Worm (Caenorhabditis elegans) whole organism, L1 larva: ENCODE data around the gene grl-3.

Source experiments
- C04F5.9 ChIP-seq: sonication (generic microtip); optimal IDR thresholded peaks from 2 replicates; lab custom pipeline; 2016; ENCODE audit warnings: missing genetic modification characterization, missing compliant biosample characterization
- C34B4.2 ChIP-seq: sonication (generic microtip); optimal IDR thresholded peaks from 2 replicates; lab custom pipeline; 2017; ENCODE audit warnings: mild to moderate bottlenecking, missing genetic modification characterization, missing compliant biosample characterization
- Y116A8C.19 ChIP-seq: sonication (generic microtip); optimal IDR thresholded peaks from 2 replicates; lab custom pipeline; 2016; ENCODE audit warnings: missing compliant biosample characterization, missing genetic modification characterization, borderline replicate concordance
- aha-1 ChIP-seq: fragments of 150-350 bp; optimal IDR thresholded peaks from 2 replicates; lab custom pipeline; 2014; ENCODE audit warnings: missing biosample characterization, missing genetic modification characterization
- ama-1 ChIP-seq: fragments of 150-350 bp; optimal IDR thresholded peaks from 2 replicates; lab custom pipeline; 2014
- blmp-1 ChIP-seq: fragments of 150-350 bp; optimal IDR thresholded peaks from 2 replicates; lab custom pipeline; 2014; ENCODE audit warnings: missing biosample characterization, missing genetic modification characterization
- ceh-8 ChIP-seq: fragments of 200-800 bp; sonication (Bioruptor generic); optimal IDR thresholded peaks from 2 replicates; lab custom pipeline; 2018; ENCODE audit warnings: mild to moderate bottlenecking, missing genetic modification characterization, moderate library complexity, missing compliant biosample characterization
- ceh-82 ChIP-seq, 3 experiments: fragments of 150-350 bp in 1 of 3; sonication (generic microtip) in 2 of 3; optimal IDR thresholded peaks; 2 replicates each; lab custom pipeline; 2014 to 2017; ENCODE audit warnings: missing biosample characterization in 3 of 3, missing genetic modification characterization in 3 of 3
- ceh-88 ChIP-seq: fragments of 200-800 bp; sonication (Bioruptor generic); IDR thresholded peaks from 2 replicates; pipeline ENCODE4 v1.3.6; 2022; ENCODE audit warnings: missing genetic modification characterization, missing compliant biosample characterization
- ceh-90 ChIP-seq: sonication (generic microtip); optimal IDR thresholded peaks from 2 replicates; lab custom pipeline; 2016; ENCODE audit warnings: missing genetic modification characterization, missing compliant biosample characterization
- ces-1 ChIP-seq: fragments of 150-350 bp; optimal IDR thresholded peaks from 2 replicates; lab custom pipeline; 2014; ENCODE audit warnings: missing biosample characterization, missing genetic modification reagents, missing genetic modification characterization
- dpl-1 ChIP-seq, 3 experiments: fragments of 150-350 bp in 2 of 3; sonication (generic microtip) in 1 of 3; optimal IDR thresholded peaks; 2 replicates each; lab custom pipeline; 2014 to 2017; ENCODE audit warnings: missing biosample characterization in 3 of 3, missing genetic modification characterization in 3 of 3, missing genetic modification reagents in 3 of 3
- efl-1 ChIP-seq, 4 experiments: fragments of 150-350 bp; optimal IDR thresholded peaks in 3 of 4; peaks in 1 of 4; 1 replicate in 1 of 4; 2 replicates in 3 of 4; lab custom pipeline; 2014; ENCODE audit warnings: missing biosample characterization in 2 of 4, missing genetic modification characterization in 2 of 4, missing genetic modification reagents in 2 of 4
- fkh-10 ChIP-seq: sonication (generic microtip); optimal IDR thresholded peaks from 2 replicates; lab custom pipeline; 2017; ENCODE audit warnings: missing biosample characterization, missing genetic modification reagents, missing genetic modification characterization
- fkh-8 ChIP-seq: sonication (generic microtip); optimal IDR thresholded peaks from 2 replicates; lab custom pipeline; 2016; ENCODE audit warnings: mild to moderate bottlenecking, missing genetic modification characterization, missing compliant biosample characterization
- hpl-2 ChIP-seq: fragments of 150-350 bp; optimal IDR thresholded peaks from 2 replicates; lab custom pipeline; 2014; ENCODE audit warnings: missing biosample characterization, missing genetic modification reagents, missing genetic modification characterization
- irx-1 ChIP-seq: sonication (generic microtip); optimal IDR thresholded peaks from 2 replicates; lab custom pipeline; 2016; ENCODE audit warnings: missing genetic modification characterization, missing compliant biosample characterization
- isw-1 ChIP-seq: fragments of 200-800 bp; sonication (Bioruptor generic); IDR thresholded peaks from 2 replicates; pipeline ENCODE4 v1.3.6; 2022; ENCODE audit warnings: missing genetic modification characterization, missing compliant biosample characterization
- jun-1 ChIP-seq: fragments of 150-350 bp; optimal IDR thresholded peaks from 2 replicates; lab custom pipeline; 2014; ENCODE audit warnings: missing biosample characterization, missing genetic modification reagents, missing genetic modification characterization
- lin-13 ChIP-seq: fragments of 150-350 bp; optimal IDR thresholded peaks from 2 replicates; lab custom pipeline; 2014; ENCODE audit warnings: missing biosample characterization, missing genetic modification reagents, missing genetic modification characterization
- lin-15B ChIP-seq: fragments of 150-350 bp; sonication (generic microtip); optimal IDR thresholded peaks from 3 replicates; lab custom pipeline; 2014; ENCODE audit warnings: missing biosample characterization, missing genetic modification characterization
- lin-35 ChIP-seq, 2 experiments: fragments of 150-350 bp; optimal IDR thresholded peaks; 2 replicates each; lab custom pipeline; 2014; ENCODE audit warnings: missing biosample characterization in 2 of 2, missing genetic modification characterization in 2 of 2, missing genetic modification reagents in 2 of 2
- lin-39 ChIP-seq: fragments of 150-350 bp; optimal IDR thresholded peaks from 2 replicates; lab custom pipeline; 2014; ENCODE audit warnings: missing biosample characterization, missing genetic modification reagents, missing genetic modification characterization
- lsy-2 ChIP-seq, 2 experiments: fragments of 150-350 bp; optimal IDR thresholded peaks; 2 replicates each; lab custom pipeline; 2014; ENCODE audit warnings: missing biosample characterization in 2 of 2, missing genetic modification characterization in 2 of 2
- mab-9 ChIP-seq: fragments of 200-800 bp; sonication (Bioruptor generic); IDR thresholded peaks from 2 replicates; pipeline ENCODE4 v1.3.6; 2022; ENCODE audit warnings: missing genetic modification reagents, missing genetic modification characterization, missing compliant biosample characterization
- mdl-1 ChIP-seq, 2 experiments: fragments of 150-350 bp; optimal IDR thresholded peaks; 2 replicates each; lab custom pipeline; 2014 to 2017; ENCODE audit warnings: missing biosample characterization in 2 of 2, missing genetic modification characterization in 2 of 2, inconsistent platforms in 1 of 2
- mep-1 ChIP-seq: fragments of 150-350 bp; optimal IDR thresholded peaks from 2 replicates; lab custom pipeline; 2014; ENCODE audit warnings: missing biosample characterization, missing genetic modification characterization
- nhr-11 ChIP-seq: fragments of 150-350 bp; optimal IDR thresholded peaks from 2 replicates; lab custom pipeline; 2014; ENCODE audit warnings: missing biosample characterization, missing genetic modification characterization
- nhr-12 ChIP-seq: sonication (generic microtip); optimal IDR thresholded peaks from 2 replicates; lab custom pipeline; 2017; ENCODE audit warnings: missing biosample characterization, missing genetic modification characterization
- nhr-19 ChIP-seq: fragments of 200-800 bp; sonication (Bioruptor generic); conservative IDR thresholded peaks from 2 replicates; pipeline ENCODE4 v1.3.6; 2022; ENCODE audit warnings: missing genetic modification characterization, missing compliant biosample characterization
- nhr-71 ChIP-seq: sonication (generic microtip); optimal IDR thresholded peaks from 2 replicates; lab custom pipeline; 2016; ENCODE audit warnings: mild to moderate bottlenecking, missing genetic modification characterization, moderate library complexity, missing compliant biosample characterization
- nhr-77 ChIP-seq: fragments of 150-350 bp; optimal IDR thresholded peaks from 2 replicates; lab custom pipeline; 2014; ENCODE audit warnings: missing biosample characterization, missing genetic modification characterization
- nhr-85 ChIP-seq: sonication (generic microtip); peaks from one replicate; lab custom pipeline; 2016; ENCODE audit warnings: missing genetic modification characterization, inconsistent platforms, missing compliant biosample characterization
- pax-3 ChIP-seq: fragments of 200-800 bp; sonication (Bioruptor generic); optimal IDR thresholded peaks from 2 replicates; lab custom pipeline; 2018; ENCODE audit warnings: mild to moderate bottlenecking, missing genetic modification characterization, moderate library complexity, missing compliant biosample characterization
- pqm-1 ChIP-seq: sonication (generic microtip); optimal IDR thresholded peaks from 3 replicates; lab custom pipeline; 2017; ENCODE audit warnings: missing biosample characterization, missing genetic modification characterization
- rnt-1 ChIP-seq: sonication (generic microtip); optimal IDR thresholded peaks from 2 replicates; lab custom pipeline; 2016; ENCODE audit warnings: mild to moderate bottlenecking, missing genetic modification characterization, moderate library complexity, missing compliant biosample characterization
- skn-1 ChIP-seq: fragments of 150-350 bp; optimal IDR thresholded peaks from 2 replicates; lab custom pipeline; 2014; ENCODE audit warnings: missing biosample characterization, missing genetic modification characterization
- snpc-4 ChIP-seq: fragments of 150-350 bp; optimal IDR thresholded peaks from 2 replicates; lab custom pipeline; 2014; ENCODE audit warnings: missing biosample characterization, missing genetic modification characterization
- sup-37 ChIP-seq: fragments of 200-800 bp; sonication (Bioruptor generic); optimal IDR thresholded peaks from 2 replicates; lab custom pipeline; 2018; ENCODE audit warnings: mild to moderate bottlenecking, missing genetic modification characterization, missing compliant biosample characterization
- swsn-7 ChIP-seq: sonication (generic microtip); optimal IDR thresholded peaks from 2 replicates; lab custom pipeline; 2016; ENCODE audit warnings: missing genetic modification characterization, missing compliant biosample characterization
- unc-130 ChIP-seq: fragments of 150-350 bp; optimal IDR thresholded peaks from 2 replicates; lab custom pipeline; 2017; ENCODE audit warnings: missing biosample characterization, missing genetic modification characterization, inconsistent platforms
- unc-62 ChIP-seq: fragments of 150-350 bp; optimal IDR thresholded peaks from 2 replicates; lab custom pipeline; 2014; ENCODE audit warnings: missing biosample characterization, missing genetic modification reagents, missing genetic modification characterization
- unc-86 ChIP-seq: sonication (generic microtip); optimal IDR thresholded peaks from 2 replicates; lab custom pipeline; 2016; ENCODE audit warnings: missing genetic modification characterization, missing compliant biosample characterization
- zip-4 ChIP-seq: fragments of 200-800 bp; sonication (Bioruptor generic); optimal IDR thresholded peaks from 2 replicates; lab custom pipeline; 2018; ENCODE audit warnings: mild to moderate bottlenecking, missing genetic modification characterization, moderate library complexity, missing compliant biosample characterization
- ztf-4 ChIP-seq: fragments of 150-350 bp; optimal IDR thresholded peaks from 2 replicates; lab custom pipeline; 2014; ENCODE audit warnings: missing biosample characterization, missing genetic modification characterization

The grl-3 gene

ce11 chrV:11412125-11412524 is 814 bp downstream of the grl-3 start (continued):
- TF ChIP-seq ztf-4 (tag; lab: Kevin White, UChicago), result no peak
- TF ChIP-seq unc-62, result no peak
- TF ChIP-seq unc-130 (tag; lab: Kevin White, UChicago), result peak; percentile 41
- TF ChIP-seq nhr-77 (tag; lab: Kevin White, UChicago), result peak; percentile 51
- no peak for TF ChIP-seq fkh-8 (tag; lab: Kevin White, UChicago)
- TF ChIP-seq hpl-2 (GFP tag; lab: Kevin White, UChicago), result no peak
- no peak for TF ChIP-seq fkh-10 (GFP tag; lab: Kevin White, UChicago)
- TF ChIP-seq ceh-88 (GFP tag; lab: Robert Waterston, UW), result no peak
- TF ChIP-seq pax-3 (tag; lab: Kevin White, UChicago), result no peak
- no peak for TF ChIP-seq isw-1 (GFP tag; lab: Robert Waterston, UW)
- TF ChIP-seq skn-1 (tag; lab: Kevin White, UChicago), result peak; percentile 33
- TF ChIP-seq swsn-7 (tag; lab: Kevin White, UChicago), result peak; percentile 42
- no peak for TF ChIP-seq unc-86 (tag; lab: Kevin White, UChicago)
- peak; percentile 9 for TF ChIP-seq sup-37 (GFP tag; lab: Kevin White, UChicago)
- TF ChIP-seq dpl-1 (GFP tag; optimal IDR thresholded peaks at IDR 0.05; lab: Kevin White, UChicago), result peak; percentile 16 to 31 (median 20)
- TF ChIP-seq nhr-19, result peak; percentile 73
- no peak for TF ChIP-seq nhr-11 (tag; lab: Kevin White, UChicago)
- TF ChIP-seq nhr-85 (tag; lab: Kevin White, UChicago), result peak; percentile 78
- TF ChIP-seq lin-15B, result no peak
- TF ChIP-seq C04F5.9 (tag; lab: Kevin White, UChicago), result no peak
- no peak for TF ChIP-seq Y116A8C.19 (tag; lab: Kevin White, UChicago)
- no peak for TF ChIP-seq aha-1 (tag; lab: Kevin White, UChicago)
- TF ChIP-seq C34B4.2, result no peak
- TF ChIP-seq snpc-4 (tag; lab: Kevin White, UChicago), result peak; percentile 32
- TF ChIP-seq ama-1 (lab: Kevin White, UChicago), result no peak
- no peak for TF ChIP-seq blmp-1
- TF ChIP-seq irx-1 (tag; lab: Kevin White, UChicago), result no peak
- no peak for TF ChIP-seq ceh-8
- TF ChIP-seq zip-4 (GFP tag; lab: Kevin White, UChicago), result no peak
- no peak for TF ChIP-seq nhr-12 (tag; lab: Kevin White, UChicago)
- no peak for TF ChIP-seq ceh-90 (tag; lab: Kevin White, UChicago)
- TF ChIP-seq mep-1, result peak; percentile 35

DNA sequence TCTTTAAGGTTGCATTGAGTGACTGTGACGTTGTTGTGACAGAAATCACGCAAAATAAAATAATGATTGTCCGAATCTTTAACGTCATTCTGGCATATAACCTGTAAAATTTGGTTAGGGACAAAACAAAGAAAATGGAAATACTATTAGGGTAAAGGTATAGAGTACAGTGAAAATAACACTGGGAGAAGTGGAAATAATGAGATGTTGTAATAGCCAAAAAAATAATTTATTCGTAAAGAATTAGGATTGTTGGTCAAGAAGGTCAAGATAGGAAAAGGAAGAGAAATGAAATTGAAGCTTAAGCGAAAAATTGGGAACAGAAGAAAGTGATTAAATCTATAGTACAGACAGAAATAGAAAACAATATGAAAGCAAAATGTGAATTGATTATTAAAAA is 3.7 kb downstream of the grl-3 start, which contains the start of gene deg-3:
deg-3 (minus strand) TSS at position 101 of the 400 bp plus-strand sequence.
- no peak for TF ChIP-seq efl-1 (optimal IDR thresholded peaks at IDR 0.05; lab: Kevin White, UChicago)
- TF ChIP-seq efl-1 (GFP tag; optimal IDR thresholded peaks at IDR 0.05 in 1 of 2; lab: Kevin White, UChicago), result peak in 1 of 2 experiments; percentile 34
- TF ChIP-seq rnt-1 (tag; lab: Kevin White, UChicago), result no peak
- TF ChIP-seq nhr-71, result no peak

DNA sequence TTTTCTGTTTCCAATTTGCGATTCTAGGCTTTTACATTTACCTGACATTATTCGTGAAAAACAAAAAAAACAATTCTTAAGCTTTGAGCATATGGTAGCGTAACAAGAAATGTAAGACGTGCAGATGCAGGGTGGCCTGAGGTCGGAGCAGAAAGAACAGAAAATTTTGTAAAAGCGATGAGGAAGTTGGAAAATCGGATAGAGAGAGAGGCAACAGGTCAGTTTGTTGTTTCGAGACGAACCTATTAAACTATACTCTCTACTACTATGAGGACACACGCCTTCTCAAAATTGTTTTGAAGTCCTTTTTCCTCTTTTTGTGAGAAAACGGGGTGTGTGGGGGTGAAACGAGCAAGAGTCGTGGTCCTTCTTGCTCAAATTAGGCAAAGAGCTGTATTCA is 10.3 kb downstream of the grl-3 start, which contains the start of gene des-2:
des-2 (minus strand) TSS at position 101 of the 400 bp plus-strand sequence.
- TF ChIP-seq jun-1 (tag; lab: Kevin White, UChicago), result no peak

ce11 chrV:11424565-11424964 is 13.3 kb downstream of the grl-3 start, which contains the start of gene T26H10.2:
Gene T26H10.2, minus strand, starts transcription at chrV:11424665.
- no peak for TF ChIP-seq mdl-1 (tag; optimal IDR thresholded peaks at IDR 0.05; lab: Kevin White, UChicago)
- no peak for TF ChIP-seq lsy-2 (tag; optimal IDR thresholded peaks at IDR 0.05; lab: Kevin White, UChicago)
- no peak for TF ChIP-seq snpc-4 (tag; lab: Kevin White, UChicago)
- TF ChIP-seq mab-9 (GFP tag; lab: Robert Waterston, UW), result no peak
- no peak for TF ChIP-seq ces-1 (GFP tag; lab: Kevin White, UChicago)
- TF ChIP-seq ama-1 (lab: Kevin White, UChicago), result no peak
- no peak for TF ChIP-seq pqm-1 (tag; lab: Kevin White, UChicago)
- no peak for TF ChIP-seq ceh-8
- no peak for TF ChIP-seq lin-35 (GFP tag; optimal IDR thresholded peaks at IDR 0.05; lab: Kevin White, UChicago)
- no peak for TF ChIP-seq ceh-82 (tag; optimal IDR thresholded peaks at IDR 0.05; lab: Kevin White, UChicago)
- no peak for TF ChIP-seq ceh-88 (GFP tag; lab: Robert Waterston, UW)
- no peak for TF ChIP-seq lin-39 (tag; lab: Kevin White, UChicago)
- no peak for TF ChIP-seq C04F5.9 (tag; lab: Kevin White, UChicago)
- TF ChIP-seq lin-13 (GFP tag; lab: Kevin White, UChicago), result no peak
- TF ChIP-seq unc-130 (tag; lab: Kevin White, UChicago), result no peak
